Fruit fly (Drosophila melanogaster) whole organism, prepupa: Measurements from ENCODE around the gene CG13784.

Source experiments
- Blimp-1 ChIP-seq: fragments of 200-800 bp; sonication (Bioruptor generic); optimal IDR thresholded peaks from 3 replicates; lab custom pipeline; 2017; ENCODE audit warnings: missing biosample characterization, missing genetic modification characterization, mild to moderate bottlenecking, moderate library complexity, missing genetic modification reagents
- CG10669 ChIP-seq: fragments of 200-800 bp; sonication (Bioruptor generic); optimal IDR thresholded peaks from 3 replicates; lab custom pipeline; 2018; ENCODE audit warnings: missing biosample characterization, mild to moderate bottlenecking, missing genetic modification characterization, moderate library complexity
- CG11294 ChIP-seq: fragments of 200-800 bp; sonication (Bioruptor generic); IDR thresholded peaks from 2 replicates; pipeline ENCODE4 v1.3.6; 2022; ENCODE audit warnings: missing biosample characterization, missing genetic modification characterization
- CG15336 ChIP-seq: fragments of 200-800 bp; sonication (Bioruptor generic); IDR thresholded peaks from 2 replicates; pipeline ENCODE4 v1.3.6; 2022; ENCODE audit warnings: missing biosample characterization, missing genetic modification characterization
- CG1621 ChIP-seq: fragments of 200-800 bp; sonication (Bioruptor generic); optimal IDR thresholded peaks from 3 replicates; lab custom pipeline; 2018; ENCODE audit warnings: missing biosample characterization, mild to moderate bottlenecking, missing genetic modification characterization
- CG3032 ChIP-seq: fragments of 200-800 bp; optimal IDR thresholded peaks from 2 replicates; lab custom pipeline; 2019; ENCODE audit warnings: missing biosample characterization, mild to moderate bottlenecking, missing genetic modification characterization, moderate library complexity
- CG31627 ChIP-seq: fragments of 200-800 bp; sonication (Bioruptor generic); optimal IDR thresholded peaks from 3 replicates; lab custom pipeline; 2016; ENCODE audit warnings: missing biosample characterization, missing genetic modification characterization
- CG34406 ChIP-seq: fragments of 200-800 bp; sonication (Bioruptor generic); optimal IDR thresholded peaks from 3 replicates; lab custom pipeline; 2016; ENCODE audit warnings: missing biosample characterization, missing genetic modification characterization
- CG3919 ChIP-seq: fragments of 200-800 bp; sonication (Bioruptor generic); optimal IDR thresholded peaks from 3 replicates; lab custom pipeline; 2016; ENCODE audit warnings: missing biosample characterization, missing genetic modification characterization
- CG4318 ChIP-seq: fragments of 200-800 bp; sonication (Bioruptor generic); optimal IDR thresholded peaks from 3 replicates; lab custom pipeline; 2017; ENCODE audit warnings: missing biosample characterization, mild to moderate bottlenecking, missing genetic modification characterization
- CG6163 ChIP-seq: fragments of 200-800 bp; sonication (Bioruptor generic); IDR thresholded peaks from 3 replicates; pipeline ENCODE4 v1.3.6; 2022; ENCODE audit warnings: missing biosample characterization, missing genetic modification characterization
- CG6276 ChIP-seq: fragments of 200-800 bp; sonication (Bioruptor generic); optimal IDR thresholded peaks from 2 replicates; lab custom pipeline; 2017; ENCODE audit warnings: missing biosample characterization, mild to moderate bottlenecking, missing genetic modification characterization
- CG6792 ChIP-seq: fragments of 200-800 bp; sonication (Bioruptor generic); optimal IDR thresholded peaks from 3 replicates; lab custom pipeline; 2016; ENCODE audit warnings: missing biosample characterization, missing genetic modification characterization
- CG6854 ChIP-seq: fragments of 200-800 bp; sonication (Bioruptor generic); optimal IDR thresholded peaks from 2 replicates; lab custom pipeline; 2017; ENCODE audit warnings: missing biosample characterization, mild to moderate bottlenecking, missing genetic modification characterization
- CG7368 ChIP-seq: fragments of 200-800 bp; sonication (Bioruptor generic); optimal IDR thresholded peaks from 3 replicates; lab custom pipeline; 2016; ENCODE audit warnings: missing biosample characterization, missing genetic modification characterization
- CG8119 ChIP-seq: fragments of 200-800 bp; sonication (Bioruptor generic); IDR thresholded peaks from 3 replicates; pipeline ENCODE4 v1.3.6; 2022; ENCODE audit warnings: missing biosample characterization, missing genetic modification characterization
- CG8319 ChIP-seq: fragments of 200-800 bp; sonication (Bioruptor generic); optimal IDR thresholded peaks from 3 replicates; lab custom pipeline; 2016; ENCODE audit warnings: missing biosample characterization, missing genetic modification characterization
- CG8632 ChIP-seq: fragments of 200-800 bp; sonication (Bioruptor generic); optimal IDR thresholded peaks from 3 replicates; lab custom pipeline; 2016; ENCODE audit warnings: missing biosample characterization, missing genetic modification characterization
- CG9139 ChIP-seq: fragments of 200-800 bp; sonication (Bioruptor generic); optimal IDR thresholded peaks from 3 replicates; lab custom pipeline; 2017; ENCODE audit warnings: missing biosample characterization, mild to moderate bottlenecking, missing genetic modification characterization
- Eip75B ChIP-seq: fragments of 200-800 bp; sonication (Bioruptor generic); optimal IDR thresholded peaks from 3 replicates; lab custom pipeline; 2016; ENCODE audit warnings: missing biosample characterization, missing genetic modification characterization
- Eip78C ChIP-seq: fragments of 200-800 bp; sonication (Bioruptor generic); peaks from one replicate; lab custom pipeline; 2016; ENCODE audit warnings: missing biosample characterization, missing genetic modification characterization
- Eip93F ChIP-seq: fragments of 200-800 bp; sonication (Bioruptor generic); optimal IDR thresholded peaks from 2 replicates; lab custom pipeline; 2016; ENCODE audit warnings: missing biosample characterization, mild to moderate bottlenecking, missing genetic modification characterization
- Ets21C ChIP-seq: fragments of 200-800 bp; sonication (Bioruptor generic); optimal IDR thresholded peaks from 3 replicates; lab custom pipeline; 2016; ENCODE audit warnings: missing biosample characterization, missing genetic modification characterization
- Hr38 ChIP-seq: sonication (Bioruptor generic); optimal IDR thresholded peaks from 2 replicates; lab custom pipeline; 2016; ENCODE audit warnings: missing biosample characterization, missing genetic modification characterization
- Hr39 ChIP-seq: fragments of 200-800 bp; sonication (Bioruptor generic); optimal IDR thresholded peaks from 2 replicates; lab custom pipeline; 2016; ENCODE audit warnings: missing biosample characterization, missing genetic modification characterization
- Hr4 ChIP-seq: fragments of 200-800 bp; sonication (Bioruptor generic); optimal IDR thresholded peaks from 3 replicates; lab custom pipeline; 2016; ENCODE audit warnings: missing biosample characterization, missing genetic modification characterization
- Lpt ChIP-seq: fragments of 200-800 bp; sonication (Bioruptor generic); optimal IDR thresholded peaks from 3 replicates; lab custom pipeline; 2016; ENCODE audit warnings: missing biosample characterization, missing genetic modification characterization
- OdsH ChIP-seq: fragments of 200-800 bp; sonication (Bioruptor generic); optimal IDR thresholded peaks from 3 replicates; lab custom pipeline; 2016; ENCODE audit warnings: missing biosample characterization, missing genetic modification characterization
- Smox ChIP-seq: fragments of 200-800 bp; sonication (Bioruptor generic); optimal IDR thresholded peaks from 3 replicates; lab custom pipeline; 2016; ENCODE audit warnings: missing biosample characterization, missing genetic modification characterization
- Sox14 ChIP-seq: fragments of 200-800 bp; sonication (Bioruptor generic); optimal IDR thresholded peaks from 3 replicates; lab custom pipeline; 2016; ENCODE audit warnings: missing biosample characterization, missing genetic modification characterization
- Sox15 ChIP-seq: fragments of 200-800 bp; sonication (Bioruptor generic); optimal IDR thresholded peaks from 3 replicates; lab custom pipeline; 2016; ENCODE audit warnings: missing biosample characterization, missing genetic modification characterization
- achi ChIP-seq: fragments of 200-800 bp; sonication (Bioruptor generic); optimal IDR thresholded peaks from 3 replicates; lab custom pipeline; 2016; ENCODE audit warnings: missing biosample characterization, missing genetic modification characterization
- dac ChIP-seq: fragments of 200-800 bp; sonication (Bioruptor generic); optimal IDR thresholded peaks from 2 replicates; lab custom pipeline; 2017; ENCODE audit warnings: missing biosample characterization, mild to moderate bottlenecking, missing genetic modification characterization
- dsx ChIP-seq: fragments of 200-800 bp; optimal IDR thresholded peaks from 3 replicates; lab custom pipeline; 2019; ENCODE audit warnings: missing biosample characterization, mild to moderate bottlenecking, missing genetic modification characterization, moderate library complexity; ENCODE audit not compliant: poor library complexity, severe bottlenecking
- eg ChIP-seq: fragments of 200-800 bp; sonication (Bioruptor generic); IDR thresholded peaks from 3 replicates; pipeline ENCODE4 v1.3.6; 2022; ENCODE audit warnings: missing biosample characterization, missing genetic modification characterization
- esn ChIP-seq: fragments of 200-800 bp; sonication (Bioruptor generic); optimal IDR thresholded peaks from 2 replicates; lab custom pipeline; 2016; ENCODE audit warnings: missing biosample characterization, mild to moderate bottlenecking, missing genetic modification characterization, moderate library complexity
- fd59A ChIP-seq: fragments of 200-800 bp; sonication (Bioruptor generic); optimal IDR thresholded peaks from 2 replicates; lab custom pipeline; 2017; ENCODE audit warnings: missing biosample characterization, mild to moderate bottlenecking, missing genetic modification characterization, missing genetic modification reagents
- fd85E ChIP-seq: fragments of 200-800 bp; sonication (Bioruptor generic); optimal IDR thresholded peaks from 3 replicates; lab custom pipeline; 2016; ENCODE audit warnings: missing biosample characterization, missing genetic modification characterization
- fkh ChIP-seq: fragments of 200-800 bp; sonication (Bioruptor generic); optimal IDR thresholded peaks from 3 replicates; lab custom pipeline; 2017; ENCODE audit warnings: missing biosample characterization, mild to moderate bottlenecking, missing genetic modification characterization, moderate library complexity
- net ChIP-seq: fragments of 200-800 bp; sonication (Bioruptor generic); optimal IDR thresholded peaks from 3 replicates; lab custom pipeline; 2016; ENCODE audit warnings: missing biosample characterization, missing genetic modification characterization
- pdm3 ChIP-seq: fragments of 200-800 bp; sonication (Bioruptor generic); optimal IDR thresholded peaks from 3 replicates; lab custom pipeline; 2016; ENCODE audit warnings: missing biosample characterization, missing genetic modification characterization
- salr ChIP-seq, 2 experiments: fragments of 200-800 bp; sonication (Bioruptor generic); optimal IDR thresholded peaks; 3 replicates each; lab custom pipeline; 2016 to 2018; ENCODE audit warnings: missing biosample characterization in 2 of 2, missing genetic modification characterization in 2 of 2, mild to moderate bottlenecking in 1 of 2
- spab ChIP-seq: fragments of 200-800 bp; sonication (Bioruptor generic); optimal IDR thresholded peaks from 2 replicates; lab custom pipeline; 2017; ENCODE audit warnings: missing biosample characterization, mild to moderate bottlenecking, missing genetic modification characterization, missing genetic modification reagents
- ss ChIP-seq, 2 experiments: fragments of 200-800 bp; sonication (Bioruptor generic); optimal IDR thresholded peaks; 2 replicates in 1 of 2; 3 replicates in 1 of 2; lab custom pipeline; 2017 to 2018; ENCODE audit warnings: mild to moderate bottlenecking in 2 of 2, missing biosample characterization in 2 of 2, missing genetic modification characterization in 2 of 2, moderate library complexity in 1 of 2
- svp ChIP-seq: fragments of 200-800 bp; sonication (Bioruptor generic); peaks from one replicate; lab custom pipeline; 2016; ENCODE audit warnings: missing biosample characterization, missing genetic modification characterization

CG13784 gene

dm6 chr2L:7169003-7169402, 50.8 kb downstream of the CG13784 start:
- no peak for TF ChIP-seq Eip75B (GFP tag; lab: Kevin White, UChicago)
- no peak for TF ChIP-seq esn (GFP tag; lab: Kevin White, UChicago)
- no peak for TF ChIP-seq eg
- no peak for TF ChIP-seq CG1621
- TF ChIP-seq CG8119 (GFP tag; lab: Robert Waterston, UW), result no peak
- TF ChIP-seq CG3919 (GFP tag; lab: Kevin White, UChicago), result no peak
- TF ChIP-seq CG6163, result no peak
- TF ChIP-seq CG6854 (GFP tag; lab: Kevin White, UChicago), result no peak
- no peak for TF ChIP-seq Smox (GFP tag; lab: Kevin White, UChicago)
- TF ChIP-seq Sox15 (GFP tag; lab: Kevin White, UChicago), result no peak
- no peak for TF ChIP-seq pdm3
- no peak for TF ChIP-seq CG7368 (GFP tag; lab: Kevin White, UChicago)
- TF ChIP-seq Eip78C, result no peak
- no peak for TF ChIP-seq Hr38
- no peak for TF ChIP-seq dac (GFP tag; lab: Kevin White, UChicago)
- TF ChIP-seq CG3032 (tag; lab: Kevin White, UChicago), result no peak
- no peak for TF ChIP-seq Lpt (GFP tag; lab: Kevin White, UChicago)
- no peak for TF ChIP-seq CG11294
- no peak for TF ChIP-seq CG6276 (GFP tag; lab: Kevin White, UChicago)
- TF ChIP-seq Ets21C (GFP tag; lab: Kevin White, UChicago), result no peak
- TF ChIP-seq, all 60 proteins: peak for 0

DNA sequence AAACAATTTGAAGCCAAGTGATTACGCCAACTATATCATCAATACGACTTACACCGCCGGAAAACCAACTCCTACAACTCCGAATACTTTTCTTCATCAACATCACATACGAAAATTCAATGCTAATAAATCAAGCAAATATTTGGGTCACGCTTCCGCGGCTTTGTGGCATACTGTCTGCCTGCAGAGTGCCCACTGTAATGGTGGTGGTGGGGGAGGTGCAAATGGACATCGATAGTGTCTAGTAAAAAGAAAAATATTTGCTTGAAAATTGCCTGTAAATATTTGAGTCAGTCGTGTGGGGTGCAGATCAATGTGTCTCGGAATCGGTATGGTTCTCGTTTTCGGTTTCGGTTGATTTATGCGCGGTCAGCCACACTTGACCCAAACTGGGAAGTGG, 54.0 kb downstream of the CG13784 start:
- TF ChIP-seq CG8119 (GFP tag; lab: Robert Waterston, UW) (no peak), ss (GFP tag; optimal IDR thresholded peaks at IDR 0.05; lab: Kevin White, UChicago) (no peak), CG8319 (GFP tag; lab: Kevin White, UChicago) (no peak), Smox (GFP tag; lab: Kevin White, UChicago) (no peak), net (GFP tag; lab: Kevin White, UChicago) (no peak), OdsH (no peak), salr (GFP tag; optimal IDR thresholded peaks at IDR 0.05; lab: Kevin White, UChicago) (no peak), CG15336 (no peak), fkh (GFP tag; lab: Kevin White, UChicago) (peak; percentile 48)

dm6 chr2L:7158798-7159197, 61.0 kb downstream of the CG13784 start:
- TF ChIP-seq Sox14 (GFP tag; lab: Kevin White, UChicago) (no peak), fkh (GFP tag; lab: Kevin White, UChicago) (peak; percentile 60)

DNA sequence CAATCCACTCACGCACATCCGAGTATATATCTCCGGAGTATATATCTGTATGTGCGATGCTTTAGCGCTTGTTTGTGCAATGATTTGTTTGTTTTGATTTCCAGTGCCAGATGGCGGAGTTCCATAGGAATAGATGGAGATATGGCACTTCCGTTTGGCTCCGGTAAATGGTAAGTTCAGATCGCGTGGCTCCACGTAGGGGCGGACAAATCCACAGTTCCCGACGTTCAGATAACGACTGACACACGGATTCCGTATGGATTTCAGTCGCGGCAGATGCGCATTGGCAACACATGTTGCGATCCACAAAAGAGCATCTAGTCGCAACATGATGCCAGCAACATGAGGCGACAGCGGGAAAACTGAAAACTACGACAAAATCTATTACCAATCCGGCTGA, 62.4 kb downstream of the CG13784 start, which contains the start of gene Pvf3:
Pvf3 (minus strand) TSS at position 240 of the 400 bp plus-strand sequence.
- TF ChIP-seq CG4318 (GFP tag; lab: Kevin White, UChicago) (no peak), CG1621 (peak; percentile 71), pdm3 (no peak), svp (peak; percentile 60), Eip78C (peak; percentile 16), CG31627 (GFP tag; lab: Kevin White, UChicago) (no peak), CG10669 (GFP tag; lab: Kevin White, UChicago) (no peak), esn (GFP tag; lab: Kevin White, UChicago) (no peak), fd59A (GFP tag; lab: Kevin White, UChicago) (no peak), Blimp-1 (GFP tag; lab: Kevin White, UChicago) (no peak), Hr4 (no peak), CG3032 (tag; lab: Kevin White, UChicago) (no peak), fkh (GFP tag; lab: Kevin White, UChicago) (peak; percentile 11), CG9139 (no peak), Sox14 (GFP tag; lab: Kevin White, UChicago) (no peak), Hr39 (no peak), CG6792 (GFP tag; lab: Kevin White, UChicago) (no peak), Sox15 (GFP tag; lab: Kevin White, UChicago) (no peak), Eip93F (no peak), achi (GFP tag; lab: Kevin White, UChicago) (no peak), spab (GFP tag; lab: Kevin White, UChicago) (no peak), dsx (GFP tag; lab: Kevin White, UChicago) (peak; percentile 45), CG15336 (no peak), dac (GFP tag; lab: Kevin White, UChicago) (no peak), fd85E (no peak), CG34406 (GFP tag; lab: Kevin White, UChicago) (no peak), CG7368 (GFP tag; lab: Kevin White, UChicago) (no peak), Eip75B (GFP tag; lab: Kevin White, UChicago) (no peak), Ets21C (GFP tag; lab: Kevin White, UChicago) (no peak), CG11294 (no peak), CG6854 (GFP tag; lab: Kevin White, UChicago) (no peak), salr (GFP tag; optimal IDR thresholded peaks at IDR 0.05; lab: Kevin White, UChicago) (no peak), CG8632 (no peak)
